Worm (Caenorhabditis elegans) whole organism, L3 larva: ENCODE results near the gene W02H5.2.

Experiments used
- R02D3.7 ChIP-seq: fragments of 150-350 bp; optimal IDR thresholded peaks from 2 replicates; lab custom pipeline; 2014; ENCODE audit warnings: missing biosample characterization, missing genetic modification characterization
- ZK546.5 ChIP-seq: sonication (generic microtip); optimal IDR thresholded peaks from 2 replicates; lab custom pipeline; 2017; ENCODE audit warnings: missing biosample characterization, missing genetic modification characterization
- aly-2 ChIP-seq: fragments of 150-350 bp; optimal IDR thresholded peaks from 2 replicates; lab custom pipeline; 2014; ENCODE audit warnings: missing biosample characterization, missing genetic modification characterization
- ama-1 ChIP-seq: fragments of 150-350 bp; optimal IDR thresholded peaks from 2 replicates; lab custom pipeline; 2018
- ceh-16 ChIP-seq: sonication (generic microtip); optimal IDR thresholded peaks from 2 replicates; lab custom pipeline; 2017; ENCODE audit warnings: missing biosample characterization, missing genetic modification characterization
- ceh-28 ChIP-seq: fragments of 150-350 bp; optimal IDR thresholded peaks from 2 replicates; lab custom pipeline; 2014; ENCODE audit warnings: missing biosample characterization, missing genetic modification reagents, missing genetic modification characterization
- ceh-82 ChIP-seq: fragments of 150-350 bp; optimal IDR thresholded peaks from 2 replicates; lab custom pipeline; 2014; ENCODE audit warnings: missing biosample characterization, missing genetic modification characterization
- ceh-9 ChIP-seq: sonication (generic microtip); optimal IDR thresholded peaks from 2 replicates; lab custom pipeline; 2018; ENCODE audit warnings: missing biosample characterization, missing genetic modification characterization
- daf-12 ChIP-seq: fragments of 150-350 bp; optimal IDR thresholded peaks from 2 replicates; lab custom pipeline; 2014; ENCODE audit warnings: missing biosample characterization, missing genetic modification reagents, missing genetic modification characterization
- egl-27 ChIP-seq: sonication (generic microtip); optimal IDR thresholded peaks from 4 replicates; lab custom pipeline; 2017; ENCODE audit warnings: missing biosample characterization, missing genetic modification reagents, missing genetic modification characterization
- egl-5 ChIP-seq: fragments of 150-350 bp; optimal IDR thresholded peaks from 2 replicates; lab custom pipeline; 2017; ENCODE audit warnings: missing biosample characterization, missing genetic modification reagents, missing genetic modification characterization, inconsistent platforms
- elt-1 ChIP-seq: fragments of 150-350 bp; optimal IDR thresholded peaks from 2 replicates; lab custom pipeline; 2014; ENCODE audit warnings: missing biosample characterization, missing genetic modification characterization
- elt-2 ChIP-seq: sonication (generic microtip); optimal IDR thresholded peaks from 2 replicates; lab custom pipeline; 2016; ENCODE audit warnings: missing genetic modification reagents, mild to moderate bottlenecking, missing genetic modification characterization, missing compliant biosample characterization
- elt-3 ChIP-seq, 3 experiments: fragments of 150-350 bp in 1 of 3; sonication (generic microtip) in 2 of 3; optimal IDR thresholded peaks; 2 replicates in 2 of 3; 4 replicates in 1 of 3; lab custom pipeline; 2014 to 2017; ENCODE audit warnings: missing biosample characterization in 3 of 3, missing genetic modification characterization in 3 of 3
- eor-1 ChIP-seq, 2 experiments: fragments of 150-350 bp; optimal IDR thresholded peaks; 2 replicates each; lab custom pipeline; 2014 to 2018; ENCODE audit warnings: missing biosample characterization in 2 of 2, missing genetic modification characterization in 2 of 2
- fkh-10 ChIP-seq: sonication (generic microtip); optimal IDR thresholded peaks from 2 replicates; lab custom pipeline; 2017; ENCODE audit warnings: missing biosample characterization, missing genetic modification reagents, missing genetic modification characterization
- fkh-2 ChIP-seq: fragments of 150-350 bp; optimal IDR thresholded peaks from 2 replicates; lab custom pipeline; 2014; ENCODE audit warnings: missing biosample characterization, missing genetic modification reagents, missing genetic modification characterization
- fos-1 ChIP-seq: fragments of 150-350 bp; optimal IDR thresholded peaks from 2 replicates; lab custom pipeline; 2014; ENCODE audit warnings: missing biosample characterization, missing genetic modification characterization
- hmg-11 ChIP-seq: sonication (generic microtip); optimal IDR thresholded peaks from 2 replicates; lab custom pipeline; 2016; ENCODE audit warnings: missing genetic modification characterization, missing compliant biosample characterization
- jun-1 ChIP-seq: fragments of 150-350 bp; optimal IDR thresholded peaks from 2 replicates; lab custom pipeline; 2014; ENCODE audit warnings: missing biosample characterization, missing genetic modification reagents, missing genetic modification characterization
- lin-15B ChIP-seq: fragments of 150-350 bp; optimal IDR thresholded peaks from 2 replicates; lab custom pipeline; 2014; ENCODE audit warnings: missing biosample characterization, missing genetic modification characterization
- lin-39 ChIP-seq: fragments of 150-350 bp; optimal IDR thresholded peaks from 2 replicates; lab custom pipeline; 2018; ENCODE audit warnings: missing biosample characterization, missing genetic modification reagents, missing genetic modification characterization
- lsy-12 ChIP-seq: sonication (generic microtip); optimal IDR thresholded peaks from 2 replicates; lab custom pipeline; 2016; ENCODE audit warnings: mild to moderate bottlenecking, missing genetic modification characterization, missing compliant biosample characterization
- mdl-1 ChIP-seq: fragments of 150-350 bp; optimal IDR thresholded peaks from 2 replicates; lab custom pipeline; 2014; ENCODE audit warnings: missing biosample characterization, missing genetic modification characterization
- mml-1 ChIP-seq: fragments of 150-350 bp; sonication (generic microtip); optimal IDR thresholded peaks from 3 replicates; lab custom pipeline; 2014; ENCODE audit warnings: missing biosample characterization, missing genetic modification characterization
- nfya-1 ChIP-seq: sonication (generic microtip); optimal IDR thresholded peaks from 2 replicates; lab custom pipeline; 2017; ENCODE audit warnings: missing genetic modification characterization, mild to moderate bottlenecking, missing compliant biosample characterization, antibody characterized with exemption, moderate library complexity; ENCODE audit not compliant: insufficient read depth
- nhr-11 ChIP-seq: fragments of 150-350 bp; optimal IDR thresholded peaks from 2 replicates; lab custom pipeline; 2014; ENCODE audit warnings: missing biosample characterization, missing genetic modification characterization
- nhr-12 ChIP-seq: fragments of 150-350 bp; optimal IDR thresholded peaks from 2 replicates; lab custom pipeline; 2014; ENCODE audit warnings: missing biosample characterization, missing genetic modification characterization
- nhr-23 ChIP-seq: fragments of 150-350 bp; optimal IDR thresholded peaks from 2 replicates; lab custom pipeline; 2014; ENCODE audit warnings: missing biosample characterization, missing genetic modification reagents, missing genetic modification characterization
- nhr-237 ChIP-seq: fragments of 150-350 bp; optimal IDR thresholded peaks from 2 replicates; lab custom pipeline; 2014; ENCODE audit warnings: missing biosample characterization, missing genetic modification characterization
- nhr-25 ChIP-seq: sonication (generic microtip); optimal IDR thresholded peaks from 2 replicates; lab custom pipeline; 2017; ENCODE audit warnings: missing biosample characterization, missing genetic modification characterization
- nhr-28 ChIP-seq: fragments of 150-350 bp; optimal IDR thresholded peaks from 2 replicates; lab custom pipeline; 2014; ENCODE audit warnings: missing biosample characterization, missing genetic modification characterization
- nhr-43 ChIP-seq: sonication (generic microtip); optimal IDR thresholded peaks from 2 replicates; lab custom pipeline; 2016; ENCODE audit warnings: mild to moderate bottlenecking, missing genetic modification characterization, missing compliant biosample characterization; ENCODE audit not compliant: poor library complexity, severe bottlenecking
- nhr-67 ChIP-seq: fragments of 150-350 bp; optimal IDR thresholded peaks from 2 replicates; lab custom pipeline; 2014; ENCODE audit warnings: missing biosample characterization, missing genetic modification characterization
- nhr-76 ChIP-seq: fragments of 150-350 bp; sonication (generic microtip); optimal IDR thresholded peaks from 5 replicates; lab custom pipeline; 2014; ENCODE audit warnings: missing biosample characterization, missing genetic modification characterization
- nhr-77 ChIP-seq: fragments of 150-350 bp; optimal IDR thresholded peaks from 2 replicates; lab custom pipeline; 2014; ENCODE audit warnings: missing biosample characterization, missing genetic modification characterization
- pha-4 ChIP-seq: fragments of 150-350 bp; optimal IDR thresholded peaks from 2 replicates; lab custom pipeline; 2014; ENCODE audit warnings: missing biosample characterization, missing genetic modification reagents, missing genetic modification characterization
- pqm-1 ChIP-seq: fragments of 150-350 bp; optimal IDR thresholded peaks from 2 replicates; lab custom pipeline; 2017; ENCODE audit warnings: missing biosample characterization, missing genetic modification characterization, inconsistent platforms
- sea-2 ChIP-seq: fragments of 150-350 bp; sonication (generic microtip); optimal IDR thresholded peaks from 4 replicates; lab custom pipeline; 2014; ENCODE audit warnings: missing biosample characterization, missing genetic modification reagents, missing genetic modification characterization
- skn-1 ChIP-seq: fragments of 150-350 bp; optimal IDR thresholded peaks from 2 replicates; lab custom pipeline; 2014; ENCODE audit warnings: missing biosample characterization, missing genetic modification characterization
- snpc-4 ChIP-seq: fragments of 150-350 bp; optimal IDR thresholded peaks from 2 replicates; lab custom pipeline; 2014; ENCODE audit warnings: missing biosample characterization, missing genetic modification characterization
- tbx-2 ChIP-seq: sonication (generic microtip); optimal IDR thresholded peaks from 2 replicates; lab custom pipeline; 2016; ENCODE audit warnings: mild to moderate bottlenecking, missing genetic modification characterization, missing compliant biosample characterization
- unc-39 ChIP-seq: sonication (generic microtip); optimal IDR thresholded peaks from 4 replicates; lab custom pipeline; 2017; ENCODE audit warnings: missing biosample characterization, missing genetic modification characterization
- unc-62 ChIP-seq: fragments of 150-350 bp; sonication (generic microtip); optimal IDR thresholded peaks from 4 replicates; lab custom pipeline; 2014; ENCODE audit warnings: missing biosample characterization, missing genetic modification reagents, missing genetic modification characterization
- zag-1 ChIP-seq: fragments of 150-350 bp; optimal IDR thresholded peaks from 2 replicates; lab custom pipeline; 2014; ENCODE audit warnings: missing biosample characterization, missing genetic modification characterization
- ztf-11 ChIP-seq: fragments of 150-350 bp; optimal IDR thresholded peaks from 2 replicates; lab custom pipeline; 2014; ENCODE audit warnings: missing biosample characterization, missing genetic modification characterization
- ztf-4 ChIP-seq: fragments of 150-350 bp; optimal IDR thresholded peaks from 2 replicates; lab custom pipeline; 2014; ENCODE audit warnings: missing biosample characterization, missing genetic modification characterization

The W02H5.2 gene

ce11 chrV:2600543-2600942 lies 38.6 kb upstream of the W02H5.2 start:
- no peak for TF ChIP-seq sea-2 (GFP tag; lab: Kevin White, UChicago)
- no peak for TF ChIP-seq ZK546.5 (tag; lab: Kevin White, UChicago)
- TF ChIP-seq nhr-43 (tag; lab: Kevin White, UChicago): peak; percentile 64
- no peak for TF ChIP-seq unc-39 (tag; lab: Kevin White, UChicago)
- TF ChIP-seq snpc-4 (tag; lab: Kevin White, UChicago): peak; percentile 32
- TF ChIP-seq nhr-23 (tag; lab: Kevin White, UChicago): peak; percentile 73
- TF ChIP-seq fkh-10 (GFP tag; lab: Kevin White, UChicago): no peak
- no peak for TF ChIP-seq nhr-12 (tag; lab: Kevin White, UChicago)
- TF ChIP-seq fkh-2 (tag; lab: Kevin White, UChicago): no peak
- peak; percentile 66 for TF ChIP-seq R02D3.7 (tag; lab: Kevin White, UChicago)
- TF ChIP-seq ceh-9 (tag; lab: Kevin White, UChicago): no peak
- peak; percentile 54 for TF ChIP-seq hmg-11 (tag; lab: Kevin White, UChicago)
- no peak for TF ChIP-seq ztf-11 (tag; lab: Kevin White, UChicago)
- TF ChIP-seq lin-39: no peak
- no peak for TF ChIP-seq mml-1 (tag; lab: Kevin White, UChicago)
- TF ChIP-seq nfya-1 (tag; lab: Kevin White, UChicago): peak; percentile 72
- TF ChIP-seq elt-1 (tag; lab: Kevin White, UChicago): no peak
- no peak for TF ChIP-seq nhr-76 (tag; lab: Kevin White, UChicago)
- TF ChIP-seq ceh-82 (tag; lab: Kevin White, UChicago): peak; percentile 31
- no peak for TF ChIP-seq nhr-25 (tag; lab: Kevin White, UChicago)
- no peak for TF ChIP-seq aly-2 (tag; lab: Kevin White, UChicago)
- TF ChIP-seq nhr-67 (tag; lab: Kevin White, UChicago): no peak
- no peak for TF ChIP-seq nhr-28 (tag; lab: Kevin White, UChicago)
- TF ChIP-seq unc-62 (GFP tag; lab: Kevin White, UChicago): no peak
- TF ChIP-seq lsy-12 (tag; lab: Kevin White, UChicago): peak; percentile 72
- TF ChIP-seq fos-1 (tag; lab: Kevin White, UChicago): no peak
- TF ChIP-seq pqm-1 (tag; lab: Kevin White, UChicago): no peak
- peak; percentile 38 for TF ChIP-seq jun-1 (tag; lab: Kevin White, UChicago)
- TF ChIP-seq elt-3 (tag; optimal IDR thresholded peaks at IDR 0.05; lab: Kevin White, UChicago): no peak
- TF ChIP-seq nhr-11: peak; percentile 52
- no peak for TF ChIP-seq ceh-16 (tag; lab: Kevin White, UChicago)
- TF ChIP-seq nhr-77 (tag; lab: Kevin White, UChicago): no peak
- no peak for TF ChIP-seq ama-1 (lab: Kevin White, UChicago)
- TF ChIP-seq lin-15B (tag; lab: Kevin White, UChicago): peak; percentile 74
- TF ChIP-seq zag-1 (tag; lab: Kevin White, UChicago): no peak
- peak; percentile 63 for TF ChIP-seq ceh-28
- TF ChIP-seq elt-2 (tag; lab: Kevin White, UChicago): peak; percentile 75
- no peak for TF ChIP-seq eor-1 (tag; optimal IDR thresholded peaks at IDR 0.05; lab: Kevin White, UChicago)
- TF ChIP-seq egl-5 (tag; lab: Kevin White, UChicago): no peak
- TF ChIP-seq egl-27: no peak
- peak; percentile 69 for TF ChIP-seq tbx-2 (tag; lab: Kevin White, UChicago)
- no peak for TF ChIP-seq daf-12 (tag; lab: Kevin White, UChicago)
- no peak for TF ChIP-seq mdl-1 (tag; lab: Kevin White, UChicago)
- TF ChIP-seq skn-1 (tag; lab: Kevin White, UChicago): peak; percentile 32
- TF ChIP-seq nhr-237 (tag; lab: Kevin White, UChicago): no peak
- TF ChIP-seq pha-4 (tag; lab: Kevin White, UChicago): peak; percentile 90
- no peak for TF ChIP-seq ztf-4 (tag; lab: Kevin White, UChicago)
- TF ChIP-seq, all 47 proteins: peak for 16
